Fruit fly (Drosophila melanogaster): ENCODE results near the gene Npc2b.

The Npc2b gene

dm6 chr3R:14064158-14064969 lies 25.0 kb upstream of the Npc2b start:
- TF ChIP-seq CG34224 (GFP tag; IDR thresholded peaks at IDR 0.05; ENCODE audit: partially characterized antibody) (no peak), CG15269 (tag; optimal IDR thresholded peaks at IDR 0.05) (no peak), sqz (GFP tag; optimal IDR thresholded peaks at IDR 0.05) (peak; percentile 60), chinmo (GFP tag; IDR thresholded peaks at IDR 0.05; ENCODE audit: partially characterized antibody) (0 out of 4 replicates have a peak, but pooled peaks have one; percentile 46), CG9437 (GFP tag; optimal IDR thresholded peaks at IDR 0.05) (no peak), row (GFP tag; IDR thresholded peaks at IDR 0.05) (0 out of 3 replicates have a peak, but pooled peaks have one; percentile 32), CG5245 (GFP tag; optimal IDR thresholded peaks at IDR 0.05) (no peak), CG12155 (GFP tag; optimal IDR thresholded peaks at IDR 0.05) (no peak), tgo (GFP tag; IDR thresholded peaks at IDR 0.05) (no peak), sob (GFP tag; IDR thresholded peaks at IDR 0.05) (no peak), CkIIα-i1 (GFP tag; IDR thresholded peaks at IDR 0.05) (no peak), Max (GFP tag; optimal IDR thresholded peaks at IDR 0.05) (no peak), kah (GFP tag; optimal IDR thresholded peaks at IDR 0.05) (peak; percentile 6), Blimp-1 (GFP tag; optimal IDR thresholded peaks at IDR 0.05) (peak; percentile 28), Dref (GFP tag; IDR thresholded peaks at IDR 0.05) (no peak), twi (tag; optimal IDR thresholded peaks at IDR 0.05) (no peak), dimm (GFP tag; IDR thresholded peaks at IDR 0.05) (no peak), ssp (GFP tag; IDR thresholded peaks at IDR 0.05) (no peak), NC2β (GFP tag; optimal IDR thresholded peaks at IDR 0.05) (no peak), crc (GFP tag; optimal IDR thresholded peaks at IDR 0.05) (no peak), caup (GFP tag; optimal IDR thresholded peaks at IDR 0.05; ENCODE audit: severe bottlenecking) (no peak), Lim3 (GFP tag; IDR thresholded peaks at IDR 0.05) (no peak), CG15696 (tag; optimal IDR thresholded peaks at IDR 0.05) (no peak), seq (GFP tag; IDR thresholded peaks at IDR 0.05) (no peak), sc (optimal IDR thresholded peaks at IDR 0.05) (no peak), sc (GFP tag; optimal IDR thresholded peaks at IDR 0.05) (no peak), Chrac-16 (GFP tag; optimal IDR thresholded peaks at IDR 0.05) (no peak), CG17612 (GFP tag; IDR thresholded peaks at IDR 0.05) (no peak), CG7271 (tag; optimal IDR thresholded peaks at IDR 0.05) (no peak), gro (GFP tag; optimal IDR thresholded peaks at IDR 0.05) (peak; percentile 41), CG31365 (tag; optimal IDR thresholded peaks at IDR 0.05) (no peak), BtbVII (GFP tag; optimal IDR thresholded peaks at IDR 0.05) (peak; percentile 38), Ets65A (GFP tag) (no peak), ci (GFP tag; IDR thresholded peaks at IDR 0.05) (0 out of 3 replicates have a peak, but pooled peaks have one; percentile 19), fru (optimal IDR thresholded peaks at IDR 0.05) (no peak), Sox102F (GFP tag; optimal IDR thresholded peaks at IDR 0.05) (no peak), Xrp1 (GFP tag; IDR thresholded peaks at IDR 0.05) (no peak), Optix (GFP tag; IDR thresholded peaks at IDR 0.05) (no peak), CG7786 (GFP tag; optimal IDR thresholded peaks at IDR 0.05) (no peak), luna (GFP tag; optimal IDR thresholded peaks at IDR 0.05) (no peak), CG34376 (GFP tag; optimal IDR thresholded peaks at IDR 0.05) (peak; percentile 45), CG14667 (GFP tag; IDR thresholded peaks at IDR 0.05) (no peak), exex (tag; optimal IDR thresholded peaks at IDR 0.05) (peak; percentile 58), vnd (GFP tag; IDR thresholded peaks at IDR 0.05; ENCODE audit: partially characterized antibody) (no peak), Mad (GFP tag; optimal IDR thresholded peaks at IDR 0.05) (no peak), Hr51 (GFP tag; optimal IDR thresholded peaks at IDR 0.05) (no peak), CG4854 (GFP tag; optimal IDR thresholded peaks at IDR 0.05) (no peak), abd-A (tag; optimal IDR thresholded peaks at IDR 0.05) (peak; percentile 29), run (tag; optimal IDR thresholded peaks at IDR 0.05) (peak; percentile 0), CG12659 (GFP tag; optimal IDR thresholded peaks at IDR 0.05) (no peak)

Measured in whole organism, embryonic.